Worm (Caenorhabditis elegans) whole organism, L4 larva: ENCODE measurements around the gene cpt-2.

ENCODE experiments used
- F37D6.2 ChIP-seq: sonication (generic microtip); optimal IDR thresholded peaks from 2 replicates; lab custom pipeline; 2016; ENCODE audit warnings: mild to moderate bottlenecking, missing genetic modification characterization, missing compliant biosample characterization
- ceh-20 ChIP-seq: fragments of 200-800 bp; sonication (Bioruptor generic); IDR thresholded peaks from 2 replicates; pipeline ENCODE4 v1.3.6; 2022; ENCODE audit warnings: missing genetic modification reagents, missing genetic modification characterization, missing compliant biosample characterization
- pqm-1 ChIP-seq: sonication (generic microtip); optimal IDR thresholded peaks from 2 replicates; lab custom pipeline; 2017; ENCODE audit warnings: missing biosample characterization, missing genetic modification characterization
- zip-2 ChIP-seq: fragments of 150-350 bp; optimal IDR thresholded peaks from 2 replicates; lab custom pipeline; 2014; ENCODE audit warnings: missing biosample characterization, missing genetic modification characterization

DNA sequence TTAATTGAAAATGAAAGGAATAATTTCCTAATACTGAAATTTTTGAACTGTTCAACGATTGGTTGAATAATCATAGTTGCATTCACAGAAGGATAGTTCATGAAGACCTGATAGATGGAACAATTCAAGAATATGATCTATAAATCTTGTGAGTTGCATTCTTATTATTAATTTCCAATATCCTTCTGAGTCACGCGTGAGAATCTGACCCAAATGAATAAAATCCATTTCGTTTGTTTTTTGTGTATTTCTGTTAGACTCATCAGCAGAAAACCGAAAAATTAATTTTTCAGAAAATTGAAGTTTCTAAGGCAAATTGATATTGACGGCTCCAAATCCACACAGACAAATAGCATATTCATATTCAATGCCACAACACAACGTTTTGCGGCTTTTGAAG, 10.0 kb downstream of the cpt-2 start, which contains the start of gene fbxb-79:
- TF ChIP-seq pqm-1 (no peak), F37D6.2 (tag; lab: Kevin White, UChicago) (no peak), zip-2 (tag; lab: Kevin White, UChicago) (no peak), ceh-20 (no peak)
